Fruit fly (Drosophila melanogaster): Measurements from ENCODE around the gene Corp.

Corp gene

DNA sequence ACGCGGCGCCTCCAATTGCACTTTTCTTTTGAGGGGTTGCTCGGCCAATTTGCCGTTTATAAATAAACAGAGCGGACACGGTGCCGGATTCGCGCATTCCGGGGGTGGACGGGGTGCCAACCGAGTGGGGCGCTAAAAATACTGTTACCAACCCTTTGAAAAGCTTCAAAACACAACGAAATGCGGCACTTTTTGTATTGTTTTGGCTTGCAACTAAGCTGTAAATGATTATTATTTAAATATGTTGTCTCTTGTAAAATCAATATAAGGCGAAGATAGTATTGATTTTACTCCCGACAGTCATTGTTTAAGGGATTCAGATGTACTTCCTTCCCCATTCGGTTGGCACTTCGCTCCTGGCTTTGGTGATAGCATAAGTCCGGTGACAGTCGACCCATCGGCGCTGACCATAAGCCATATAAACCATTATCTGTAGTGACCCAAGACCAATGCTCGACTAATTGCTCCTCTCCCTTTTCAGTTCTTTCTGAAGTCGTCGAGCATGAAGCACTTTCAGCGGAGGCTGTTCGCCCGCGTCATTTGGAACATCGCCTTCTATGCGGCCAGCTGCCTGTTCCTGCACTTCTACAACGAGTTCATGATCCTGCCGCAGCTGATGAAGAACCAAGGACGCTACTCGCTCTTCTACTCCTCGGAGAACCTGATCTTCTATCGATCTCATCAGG lies 2.7 kb upstream of the Corp start, which contains the start of gene CG15343 (continued):
- TF ChIP-seq disco-r (GFP tag; optimal IDR thresholded peaks at IDR 0.05): no peak
- TF ChIP-seq Asciz (GFP tag; optimal IDR thresholded peaks at IDR 0.05): no peak
- TF ChIP-seq Fer2 (tag; optimal IDR thresholded peaks at IDR 0.05): no peak
- no peak for TF ChIP-seq kay (GFP tag; optimal IDR thresholded peaks at IDR 0.05)
- peak; percentile 79 for TF ChIP-seq row (GFP tag; IDR thresholded peaks at IDR 0.05)
- no peak for TF ChIP-seq Neu2 (GFP tag; optimal IDR thresholded peaks at IDR 0.05; ENCODE audit: borderline replicate concordance)
- no peak for TF ChIP-seq Nf-YC (tag; optimal IDR thresholded peaks at IDR 0.05)
- peak; percentile 46 for TF ChIP-seq ind (GFP tag; optimal IDR thresholded peaks at IDR 0.05)
- no peak for TF ChIP-seq CG1602 (GFP tag; optimal IDR thresholded peaks at IDR 0.05)
- no peak for TF ChIP-seq CG3407 (GFP tag; optimal IDR thresholded peaks at IDR 0.05)
- peak; percentile 26; the same call in 1 of the 3 replicates for TF ChIP-seq CG11560 (tag; IDR thresholded peaks at IDR 0.05)
- TF ChIP-seq peb (GFP tag; IDR thresholded peaks at IDR 0.05): no peak
- TF ChIP-seq maf-S (GFP tag; optimal IDR thresholded peaks at IDR 0.05): no peak
- peak; percentile 49; the same call in 1 of the 2 replicates for TF ChIP-seq sob (GFP tag; IDR thresholded peaks at IDR 0.05)
- no peak for TF ChIP-seq bigmax (GFP tag; optimal IDR thresholded peaks at IDR 0.05)
- no peak for TF ChIP-seq HLH4C (GFP tag; IDR thresholded peaks at IDR 0.05; ENCODE audit: partially characterized antibody)
- TF ChIP-seq CG6791 (GFP tag; IDR thresholded peaks at IDR 0.05; ENCODE audit: partially characterized antibody): peak; percentile 60; the same call in 1 of the 3 replicates
- TF ChIP-seq CG2889 (GFP tag; IDR thresholded peaks at IDR 0.05): no peak
- TF ChIP-seq chn (GFP tag; optimal IDR thresholded peaks at IDR 0.05): peak; percentile 7
- TF ChIP-seq CG8478 (optimal IDR thresholded peaks at IDR 0.05): no peak
- TF ChIP-seq oc (tag; optimal IDR thresholded peaks at IDR 0.05): no peak
- TF ChIP-seq CG10979 (tag; optimal IDR thresholded peaks at IDR 0.05): peak; percentile 4
- TF ChIP-seq CoRest (tag; optimal IDR thresholded peaks at IDR 0.05): no peak
- peak; percentile 9 to 29 for TF ChIP-seq dpn (GFP tag; optimal IDR thresholded peaks at IDR 0.05)
- no peak for TF ChIP-seq pnt (GFP tag; optimal IDR thresholded peaks at IDR 0.05)
- TF ChIP-seq CG10565 (GFP tag; optimal IDR thresholded peaks at IDR 0.05): no peak
- peak; percentile 42; the same call in 1 of the 3 replicates for TF ChIP-seq Opbp (GFP tag; IDR thresholded peaks at IDR 0.05; ENCODE audit: partially characterized antibody)
- no peak for TF ChIP-seq CG15601 (tag; optimal IDR thresholded peaks at IDR 0.05)
- TF ChIP-seq shn (GFP tag; optimal IDR thresholded peaks at IDR 0.05): no peak
- no peak for TF ChIP-seq CG17612 (GFP tag; IDR thresholded peaks at IDR 0.05)
- TF ChIP-seq CG12942 (GFP tag; optimal IDR thresholded peaks at IDR 0.05): no peak
- peak; percentile 87 for TF ChIP-seq Med (GFP tag)
- TF ChIP-seq wek (GFP tag; optimal IDR thresholded peaks at IDR 0.05): no peak
- no peak for TF ChIP-seq lov (optimal IDR thresholded peaks at IDR 0.05)
- no peak for TF ChIP-seq lov (GFP tag; IDR thresholded peaks at IDR 0.05)
- no peak for TF ChIP-seq Oli (tag; optimal IDR thresholded peaks at IDR 0.05)
- TF ChIP-seq Trl (optimal IDR thresholded peaks at IDR 0.05): no peak
- no peak for TF ChIP-seq Trl (GFP tag; optimal IDR thresholded peaks at IDR 0.05)
- TF ChIP-seq schlank (tag; optimal IDR thresholded peaks at IDR 0.05): no peak
- no peak for TF ChIP-seq cato (GFP tag; optimal IDR thresholded peaks at IDR 0.05; ENCODE audit: borderline replicate concordance)
- TF ChIP-seq CG3995 (GFP tag; optimal IDR thresholded peaks at IDR 0.05): no peak
- TF ChIP-seq sqz (GFP tag; optimal IDR thresholded peaks at IDR 0.05): no peak
- TF ChIP-seq prd (optimal IDR thresholded peaks at IDR 0.05): no peak
- TF ChIP-seq prd (GFP tag; IDR thresholded peaks at IDR 0.05): peak; percentile 60
- peak; percentile 4 for TF ChIP-seq CG10209 (GFP tag; optimal IDR thresholded peaks at IDR 0.05)
- TF ChIP-seq dmrt11E (tag; optimal IDR thresholded peaks at IDR 0.05): no peak
- no peak for TF ChIP-seq Dll (GFP tag; IDR thresholded peaks at IDR 0.05; ENCODE audit: partially characterized antibody)
- TF ChIP-seq HmgD (GFP tag; optimal IDR thresholded peaks at IDR 0.05): no peak
- TF ChIP-seq CG10147 (GFP tag; optimal IDR thresholded peaks at IDR 0.05): no peak
- no peak for TF ChIP-seq slou (GFP tag; optimal IDR thresholded peaks at IDR 0.05)
- no peak for TF ChIP-seq CG13894 (tag; optimal IDR thresholded peaks at IDR 0.05)
